Fruit fly (Drosophila melanogaster) whole organism, embryonic: ENCODE results near the gene orb.

Experiments
- CG10321 ChIP-seq: fragments of 200-800 bp; sonication (Bioruptor generic); IDR thresholded peaks from 2 replicates; pipeline ENCODE4 v1.3.6; 2022; ENCODE audit warnings: missing biosample characterization, missing genetic modification characterization
- CG10543 ChIP-seq: fragments of 200-800 bp; sonication (Bioruptor generic); optimal IDR thresholded peaks from 3 replicates; lab custom pipeline; 2017; ENCODE audit warnings: missing biosample characterization, mild to moderate bottlenecking, missing genetic modification characterization, moderate library complexity
- CG12219 ChIP-seq: fragments of 200-800 bp; sonication (Bioruptor generic); optimal IDR thresholded peaks from 3 replicates; lab custom pipeline; 2018; ENCODE audit warnings: missing biosample characterization, mild to moderate bottlenecking, missing genetic modification characterization
- CG13287 ChIP-seq: fragments of 200-800 bp; sonication (Bioruptor generic); IDR thresholded peaks from 2 replicates; pipeline ENCODE4 v1.3.6; 2022; ENCODE audit warnings: missing biosample characterization, missing genetic modification characterization; ENCODE audit not compliant: partially characterized antibody
- CG13296 ChIP-seq: fragments of 200-800 bp; sonication (Bioruptor generic); optimal IDR thresholded peaks from 3 replicates; lab custom pipeline; 2018; ENCODE audit warnings: missing biosample characterization, mild to moderate bottlenecking, missing genetic modification characterization
- CG13624 ChIP-seq: fragments of 200-800 bp; sonication (Bioruptor generic); optimal IDR thresholded peaks from 2 replicates; lab custom pipeline; 2016; ENCODE audit warnings: missing biosample characterization, missing genetic modification characterization
- CG13775 ChIP-seq: fragments of 200-800 bp; sonication (Bioruptor generic); optimal IDR thresholded peaks from 3 replicates; lab custom pipeline; 2017; ENCODE audit warnings: missing biosample characterization, mild to moderate bottlenecking, missing genetic modification characterization
- CG13894 ChIP-seq: fragments of 200-800 bp; sonication (Bioruptor generic); optimal IDR thresholded peaks from 3 replicates; lab custom pipeline; 2018; ENCODE audit warnings: missing biosample characterization, mild to moderate bottlenecking, missing genetic modification characterization, moderate library complexity
- CG14667 ChIP-seq: fragments of 200-800 bp; sonication (Bioruptor generic); IDR thresholded peaks from 2 replicates; pipeline ENCODE4 v1.3.6; 2022; ENCODE audit warnings: missing biosample characterization, missing genetic modification characterization
- CG15011 ChIP-seq: fragments of 200-800 bp; sonication (Bioruptor generic); optimal IDR thresholded peaks from 3 replicates; lab custom pipeline; 2018; ENCODE audit warnings: missing biosample characterization, mild to moderate bottlenecking, missing genetic modification characterization
- CG16813 ChIP-seq: fragments of 200-800 bp; sonication (Bioruptor generic); IDR thresholded peaks from 3 replicates; pipeline ENCODE4 v1.3.6; 2022; ENCODE audit warnings: missing biosample characterization, missing genetic modification characterization; ENCODE audit not compliant: partially characterized antibody
- CG17829 ChIP-seq: fragments of 200-800 bp; optimal IDR thresholded peaks from 2 replicates; lab custom pipeline; 2019; ENCODE audit warnings: missing biosample characterization, mild to moderate bottlenecking, missing genetic modification characterization, moderate library complexity
- CG18476 ChIP-seq: fragments of 200-800 bp; sonication (Bioruptor generic); optimal IDR thresholded peaks from 2 replicates; lab custom pipeline; 2016; ENCODE audit warnings: missing biosample characterization, mild to moderate bottlenecking, missing genetic modification characterization
- CG18619 ChIP-seq: fragments of 200-800 bp; sonication (Bioruptor generic); optimal IDR thresholded peaks from 3 replicates; lab custom pipeline; 2017; ENCODE audit warnings: missing biosample characterization, mild to moderate bottlenecking, missing genetic modification characterization
- CG2129 ChIP-seq: fragments of 200-800 bp; sonication (Bioruptor generic); IDR thresholded peaks from 2 replicates; pipeline ENCODE4 v1.3.6; 2022; ENCODE audit warnings: missing biosample characterization, missing genetic modification characterization; ENCODE audit not compliant: partially characterized antibody
- CG30020 ChIP-seq: fragments of 200-800 bp; optimal IDR thresholded peaks from 2 replicates; lab custom pipeline; 2019; ENCODE audit warnings: missing biosample characterization, mild to moderate bottlenecking, missing genetic modification characterization, moderate library complexity
- CG34224 ChIP-seq: fragments of 200-800 bp; sonication (Bioruptor generic); IDR thresholded peaks from 3 replicates; pipeline ENCODE4 v1.3.6; 2022; ENCODE audit warnings: missing biosample characterization, missing genetic modification characterization; ENCODE audit not compliant: partially characterized antibody
- CG4328 ChIP-seq: fragments of 200-800 bp; sonication (Bioruptor generic); optimal IDR thresholded peaks from 3 replicates; lab custom pipeline; 2017; ENCODE audit warnings: missing biosample characterization, missing genetic modification reagents, missing genetic modification characterization
- CG6683 ChIP-seq: fragments of 200-800 bp; sonication (Bioruptor generic); optimal IDR thresholded peaks from 2 replicates; lab custom pipeline; 2017; ENCODE audit warnings: missing biosample characterization, mild to moderate bottlenecking, missing genetic modification characterization, missing genetic modification reagents
- CG6689 ChIP-seq: fragments of 200-800 bp; sonication (Bioruptor generic); IDR thresholded peaks from 2 replicates; pipeline ENCODE4 v1.3.6; 2022; ENCODE audit warnings: missing biosample characterization, missing genetic modification characterization
- CG7556 ChIP-seq: fragments of 200-800 bp; sonication (Bioruptor generic); optimal IDR thresholded peaks from 2 replicates; lab custom pipeline; 2017; ENCODE audit warnings: missing biosample characterization, mild to moderate bottlenecking, missing genetic modification characterization
- CkIIα-i1 ChIP-seq: fragments of 200-800 bp; sonication (Bioruptor generic); IDR thresholded peaks from 2 replicates; pipeline ENCODE4 v1.3.6; 2022; ENCODE audit warnings: missing biosample characterization, missing genetic modification characterization
- Dip2 ChIP-seq: fragments of 200-800 bp; sonication (Bioruptor generic); IDR thresholded peaks from 2 replicates; pipeline ENCODE4 v1.3.6; 2022; ENCODE audit warnings: missing biosample characterization, missing genetic modification characterization
- Dip3 ChIP-seq: fragments of 200-800 bp; sonication (Bioruptor generic); optimal IDR thresholded peaks from 3 replicates; lab custom pipeline; 2016; ENCODE audit warnings: missing biosample characterization, missing genetic modification characterization
- Fer1 ChIP-seq: fragments of 200-800 bp; sonication (Bioruptor generic); optimal IDR thresholded peaks from 2 replicates; lab custom pipeline; 2017; ENCODE audit warnings: missing biosample characterization, mild to moderate bottlenecking, missing genetic modification characterization
- HHEX ChIP-seq: fragments of 200-800 bp; sonication (Bioruptor generic); optimal IDR thresholded peaks from 3 replicates; lab custom pipeline; 2017; ENCODE audit warnings: missing biosample characterization, mild to moderate bottlenecking, missing genetic modification characterization, missing genetic modification reagents
- HmgZ ChIP-seq: fragments of 200-800 bp; sonication (Bioruptor generic); optimal IDR thresholded peaks from 2 replicates; lab custom pipeline; 2018; ENCODE audit warnings: missing biosample characterization, mild to moderate bottlenecking, missing genetic modification characterization
- MBD-R2 ChIP-seq: fragments of 200-800 bp; sonication (Bioruptor generic); IDR thresholded peaks from 2 replicates; pipeline ENCODE4 v1.3.6; 2022; ENCODE audit warnings: missing biosample characterization, missing genetic modification characterization
- MESR4 ChIP-seq: fragments of 200-800 bp; sonication (Bioruptor generic); optimal IDR thresholded peaks from 2 replicates; lab custom pipeline; 2018; ENCODE audit warnings: missing biosample characterization, mild to moderate bottlenecking, missing genetic modification characterization, moderate library complexity
- Med ChIP-seq: fragments of 200-800 bp; sonication (Bioruptor generic); peaks from one replicate; lab custom pipeline; 2016; ENCODE audit warnings: missing biosample characterization, missing genetic modification characterization, mild to moderate bottlenecking, inconsistent platforms, moderate library complexity
- Nf-YC ChIP-seq: fragments of 200-800 bp; optimal IDR thresholded peaks from 3 replicates; lab custom pipeline; 2019; ENCODE audit warnings: missing biosample characterization, mild to moderate bottlenecking, missing genetic modification characterization, moderate library complexity
- Oli ChIP-seq: fragments of 200-800 bp; sonication (Bioruptor generic); optimal IDR thresholded peaks from 2 replicates; lab custom pipeline; 2018; ENCODE audit warnings: missing biosample characterization, mild to moderate bottlenecking, missing genetic modification characterization, moderate library complexity
- PHDP ChIP-seq: fragments of 200-800 bp; sonication (Bioruptor generic); optimal IDR thresholded peaks from 3 replicates; lab custom pipeline; 2018; ENCODE audit warnings: missing biosample characterization, mild to moderate bottlenecking, missing genetic modification characterization, moderate library complexity
- ac ChIP-seq: fragments of 200-800 bp; sonication (Bioruptor generic); optimal IDR thresholded peaks from 3 replicates; lab custom pipeline; 2017; ENCODE audit warnings: missing biosample characterization, mild to moderate bottlenecking, missing genetic modification characterization
- aop ChIP-seq: fragments of 200-800 bp; sonication (Bioruptor generic); IDR thresholded peaks from 2 replicates; pipeline ENCODE4 v1.3.6; 2022; ENCODE audit warnings: missing biosample characterization, missing genetic modification characterization
- bowl ChIP-seq: fragments of 200-800 bp; sonication (Bioruptor generic); IDR thresholded peaks from 2 replicates; pipeline ENCODE4 v1.3.6; 2022; ENCODE audit warnings: missing biosample characterization, missing genetic modification characterization
- cg ChIP-seq: fragments of 200-800 bp; sonication (Bioruptor generic); optimal IDR thresholded peaks from 3 replicates; lab custom pipeline; 2019; ENCODE audit warnings: missing biosample characterization, mild to moderate bottlenecking, missing genetic modification characterization, moderate library complexity
- dmrt11E ChIP-seq: fragments of 200-800 bp; sonication (Bioruptor generic); optimal IDR thresholded peaks from 3 replicates; lab custom pipeline; 2018; ENCODE audit warnings: missing biosample characterization, mild to moderate bottlenecking, missing genetic modification characterization, moderate library complexity
- eve ChIP-seq, 2 experiments: fragments of >200 bp; optimal IDR thresholded peaks; 2 replicates each; lab custom pipeline; 2017; ENCODE audit warnings: missing biosample characterization in 2 of 2, missing genetic modification characterization in 2 of 2
- exex ChIP-seq: fragments of 200-800 bp; sonication (Bioruptor generic); optimal IDR thresholded peaks from 4 replicates; lab custom pipeline; 2018; ENCODE audit warnings: missing biosample characterization, mild to moderate bottlenecking, missing genetic modification characterization, moderate library complexity
- fd64A ChIP-seq: fragments of 200-800 bp; sonication (Bioruptor generic); optimal IDR thresholded peaks from 3 replicates; lab custom pipeline; 2018; ENCODE audit warnings: missing biosample characterization, mild to moderate bottlenecking, missing genetic modification characterization
- gfzf ChIP-seq: fragments of 200-800 bp; sonication (Bioruptor generic); optimal IDR thresholded peaks from 2 replicates; lab custom pipeline; 2016; ENCODE audit warnings: missing biosample characterization, mild to moderate bottlenecking, missing genetic modification characterization, moderate library complexity
- klu ChIP-seq: fragments of 200-800 bp; sonication (Bioruptor generic); IDR thresholded peaks from 2 replicates; pipeline ENCODE4 v1.3.6; 2022; ENCODE audit warnings: missing biosample characterization, missing genetic modification characterization
- lmd ChIP-seq: fragments of 200-800 bp; sonication (Bioruptor generic); IDR thresholded peaks from 2 replicates; pipeline ENCODE4 v1.3.6; 2022; ENCODE audit warnings: missing biosample characterization, missing genetic modification characterization
- nmo ChIP-seq: fragments of 200-800 bp; sonication (Bioruptor generic); optimal IDR thresholded peaks from 2 replicates; lab custom pipeline; 2018; ENCODE audit warnings: missing biosample characterization, mild to moderate bottlenecking, missing genetic modification characterization, moderate library complexity
- sc ChIP-seq, 3 experiments: fragments of >200 bp in 2 of 3; fragments of 200-800 bp in 1 of 3; sonication (Bioruptor generic) in 1 of 3; optimal IDR thresholded peaks; 2 replicates in 2 of 3; 3 replicates in 1 of 3; lab custom pipeline; 2017; ENCODE audit warnings: mild to moderate bottlenecking in 1 of 3, missing biosample characterization in 1 of 3, missing genetic modification characterization in 1 of 3, missing genetic modification reagents in 1 of 3
- sens ChIP-seq: fragments of 200-800 bp; sonication (Bioruptor generic); peaks from one replicate; lab custom pipeline; 2016; ENCODE audit warnings: missing biosample characterization, missing genetic modification characterization
- slou ChIP-seq: fragments of 200-800 bp; sonication (Bioruptor generic); optimal IDR thresholded peaks from 3 replicates; lab custom pipeline; 2016; ENCODE audit warnings: missing biosample characterization, missing genetic modification characterization
- tap ChIP-seq: fragments of 200-800 bp; optimal IDR thresholded peaks from 3 replicates; lab custom pipeline; 2019; ENCODE audit warnings: missing biosample characterization, mild to moderate bottlenecking, missing genetic modification characterization, moderate library complexity
- yki ChIP-seq: fragments of >200 bp; optimal IDR thresholded peaks from 3 replicates; lab custom pipeline; 2018

Gene orb

dm6 chr3R:23315630-23316029 lies 35.0 kb upstream of the orb start (continued):
- TF ChIP-seq CG18619 (GFP tag; lab: Kevin White, UChicago): no peak
- no peak for TF ChIP-seq sc (optimal IDR thresholded peaks at IDR 0.05; lab: Kevin White, UChicago)
- TF ChIP-seq sc (GFP tag; optimal IDR thresholded peaks at IDR 0.05; lab: Kevin White, UChicago): no peak
- no peak for TF ChIP-seq klu (GFP tag; lab: Robert Waterston, UW)
- TF ChIP-seq Dip3 (GFP tag; lab: Kevin White, UChicago): no peak
- peak; percentile 25 for TF ChIP-seq Oli
- TF ChIP-seq slou (GFP tag; lab: Kevin White, UChicago): no peak
- TF ChIP-seq CkIIα-i1 (GFP tag; lab: Robert Waterston, UW): no peak
- no peak for TF ChIP-seq CG4328 (GFP tag; lab: Kevin White, UChicago)
- TF ChIP-seq aop: no peak
- peak; percentile 31; the same call in 1 of the 2 replicates for TF ChIP-seq CG6689 (GFP tag; lab: Robert Waterston, UW)
- no peak for TF ChIP-seq CG13287 (GFP tag; lab: Robert Waterston, UW)
- peak; percentile 2 for TF ChIP-seq HmgZ (tag; lab: Kevin White, UChicago)
- no peak for TF ChIP-seq fd64A (GFP tag; lab: Kevin White, UChicago)
- no peak for TF ChIP-seq CG2129
- TF ChIP-seq CG34224 (GFP tag; lab: Robert Waterston, UW): no peak
- peak; percentile 4 for TF ChIP-seq CG13775 (GFP tag; lab: Kevin White, UChicago)
- TF ChIP-seq CG15011: no peak
- no peak for TF ChIP-seq HHEX
- TF ChIP-seq MESR4: no peak
- peak; percentile 2 for TF ChIP-seq CG7556
- TF ChIP-seq cg (GFP tag; lab: Kevin White, UChicago): no peak
- no peak for TF ChIP-seq CG30020 (tag; lab: Kevin White, UChicago)
- peak; percentile 20 for TF ChIP-seq exex
- TF ChIP-seq sens (GFP tag; lab: Kevin White, UChicago): peak; percentile 80
- TF ChIP-seq CG17829 (tag; lab: Kevin White, UChicago): no peak
- TF ChIP-seq Med (GFP tag; lab: Kevin White, UChicago): peak; percentile 67
- TF ChIP-seq ac (GFP tag; lab: Kevin White, UChicago): no peak
- no peak for TF ChIP-seq Nf-YC (tag; lab: Kevin White, UChicago)
- no peak for TF ChIP-seq CG10543 (GFP tag; lab: Kevin White, UChicago)
- TF ChIP-seq eve (GFP tag; optimal IDR thresholded peaks at IDR 0.05; lab: Kevin White, UChicago): peak in 1 of 2 experiments; percentile 72
- TF ChIP-seq lmd: 0 out of 2 replicates have a peak, but pooled peaks have one; percentile 16
- TF ChIP-seq dmrt11E (tag; lab: Kevin White, UChicago): peak; percentile 41
- TF ChIP-seq yki (lab: Kevin White, UChicago): no peak
- peak; percentile 12 for TF ChIP-seq PHDP
- no peak for TF ChIP-seq tap
- no peak for TF ChIP-seq MBD-R2 (GFP tag; lab: Robert Waterston, UW)
- no peak for TF ChIP-seq CG10321 (GFP tag; lab: Robert Waterston, UW)
- TF ChIP-seq bowl (GFP tag; lab: Robert Waterston, UW): no peak
- no peak for TF ChIP-seq CG18476 (GFP tag; lab: Kevin White, UChicago)
- no peak for TF ChIP-seq CG13894 (tag; lab: Kevin White, UChicago)
- no peak for TF ChIP-seq CG12219 (GFP tag; lab: Kevin White, UChicago)
- TF ChIP-seq CG13296 (GFP tag; lab: Kevin White, UChicago): no peak
- no peak for TF ChIP-seq Dip2
- TF ChIP-seq CG16813 (GFP tag; lab: Robert Waterston, UW): no peak
- TF ChIP-seq CG14667: 0 out of 2 replicates have a peak, but pooled peaks have one; percentile 9
- no peak for TF ChIP-seq CG6683 (GFP tag; lab: Kevin White, UChicago)
- no peak for TF ChIP-seq Fer1 (GFP tag; lab: Kevin White, UChicago)
- no peak for TF ChIP-seq CG13624 (GFP tag; lab: Kevin White, UChicago)
- no peak for TF ChIP-seq gfzf
- TF ChIP-seq nmo (GFP tag; lab: Kevin White, UChicago): no peak
